Worm (Caenorhabditis elegans) whole organism, L3 larva: ENCODE results near the gene ulp-1.
A peak's percentile ranks its signal among the peaks of the same experiment; 100 is the strongest.
"Not testable (repeated sequence)": the region's sequence is repeated elsewhere in the genome, so short reads cannot be mapped to it uniquely, and the experiment has no call there.

Experiments used
- ZK546.5 ChIP-seq: sonication (generic microtip); optimal IDR thresholded peaks from 2 replicates; lab custom pipeline; 2017; ENCODE audit warnings: missing biosample characterization, missing genetic modification characterization
- ama-1 ChIP-seq: fragments of 150-350 bp; optimal IDR thresholded peaks from 2 replicates; lab custom pipeline; 2018
- ceh-28 ChIP-seq: fragments of 150-350 bp; optimal IDR thresholded peaks from 2 replicates; lab custom pipeline; 2014; ENCODE audit warnings: missing biosample characterization, missing genetic modification reagents, missing genetic modification characterization
- ceh-9 ChIP-seq: sonication (generic microtip); optimal IDR thresholded peaks from 2 replicates; lab custom pipeline; 2018; ENCODE audit warnings: missing biosample characterization, missing genetic modification characterization
- egl-27 ChIP-seq: sonication (generic microtip); optimal IDR thresholded peaks from 4 replicates; lab custom pipeline; 2017; ENCODE audit warnings: missing biosample characterization, missing genetic modification reagents, missing genetic modification characterization
- elt-3 ChIP-seq, 3 experiments: fragments of 150-350 bp in 1 of 3; sonication (generic microtip) in 2 of 3; optimal IDR thresholded peaks; 2 replicates in 2 of 3; 4 replicates in 1 of 3; lab custom pipeline; 2014 to 2017; ENCODE audit warnings: missing biosample characterization in 3 of 3, missing genetic modification characterization in 3 of 3
- lin-15B ChIP-seq: fragments of 150-350 bp; optimal IDR thresholded peaks from 2 replicates; lab custom pipeline; 2014; ENCODE audit warnings: missing biosample characterization, missing genetic modification characterization
- mdl-1 ChIP-seq: fragments of 150-350 bp; optimal IDR thresholded peaks from 2 replicates; lab custom pipeline; 2014; ENCODE audit warnings: missing biosample characterization, missing genetic modification characterization
- nfya-1 ChIP-seq: sonication (generic microtip); optimal IDR thresholded peaks from 2 replicates; lab custom pipeline; 2017; ENCODE audit warnings: missing genetic modification characterization, mild to moderate bottlenecking, missing compliant biosample characterization, antibody characterized with exemption, moderate library complexity; ENCODE audit not compliant: insufficient read depth
- nhr-76 ChIP-seq: fragments of 150-350 bp; sonication (generic microtip); optimal IDR thresholded peaks from 5 replicates; lab custom pipeline; 2014; ENCODE audit warnings: missing biosample characterization, missing genetic modification characterization
- nhr-77 ChIP-seq: fragments of 150-350 bp; optimal IDR thresholded peaks from 2 replicates; lab custom pipeline; 2014; ENCODE audit warnings: missing biosample characterization, missing genetic modification characterization
- pha-4 ChIP-seq: fragments of 150-350 bp; optimal IDR thresholded peaks from 2 replicates; lab custom pipeline; 2014; ENCODE audit warnings: missing biosample characterization, missing genetic modification reagents, missing genetic modification characterization
- unc-62 ChIP-seq: fragments of 150-350 bp; sonication (generic microtip); optimal IDR thresholded peaks from 4 replicates; lab custom pipeline; 2014; ENCODE audit warnings: missing biosample characterization, missing genetic modification reagents, missing genetic modification characterization
- ztf-11 ChIP-seq: fragments of 150-350 bp; optimal IDR thresholded peaks from 2 replicates; lab custom pipeline; 2014; ENCODE audit warnings: missing biosample characterization, missing genetic modification characterization

- TF ChIP-seq mdl-1 (tag; lab: Kevin White, UChicago); ama-1 (lab: Kevin White, UChicago); ZK546.5 (tag; lab: Kevin White, UChicago); ceh-9 (tag; lab: Kevin White, UChicago); unc-62 (GFP tag; lab: Kevin White, UChicago); lin-15B (tag; lab: Kevin White, UChicago); nhr-77 (tag; lab: Kevin White, UChicago); elt-3 (tag; optimal IDR thresholded peaks at IDR 0.05; lab: Kevin White, UChicago); ztf-11 (tag; lab: Kevin White, UChicago); nhr-76; egl-27: not testable (repeated sequence)
- peak; percentile 40 for TF ChIP-seq pha-4 (tag; lab: Kevin White, UChicago)
- peak; percentile 63 for TF ChIP-seq nfya-1 (tag; lab: Kevin White, UChicago)
- peak; percentile 27 for TF ChIP-seq ceh-28 (tag; lab: Kevin White, UChicago)
These were observed 41.6 kb upstream of the ulp-1 start for ce11 chrIII:5211137-5211648.
